Fruit fly (Drosophila melanogaster) whole organism, adult: Measurements from ENCODE around the gene CG6418.

Experiments used
- cic ChIP-seq: fragments of 200-800 bp; sonication (Bioruptor generic); optimal IDR thresholded peaks from 2 replicates; lab custom pipeline; 2017; ENCODE audit warnings: missing biosample characterization, mild to moderate bottlenecking, missing genetic modification characterization, moderate library complexity
- kay ChIP-seq: fragments of 200-800 bp; sonication (Bioruptor generic); peaks from one replicate; lab custom pipeline; 2016; ENCODE audit warnings: missing biosample characterization, missing genetic modification characterization, borderline replicate concordance

DNA sequence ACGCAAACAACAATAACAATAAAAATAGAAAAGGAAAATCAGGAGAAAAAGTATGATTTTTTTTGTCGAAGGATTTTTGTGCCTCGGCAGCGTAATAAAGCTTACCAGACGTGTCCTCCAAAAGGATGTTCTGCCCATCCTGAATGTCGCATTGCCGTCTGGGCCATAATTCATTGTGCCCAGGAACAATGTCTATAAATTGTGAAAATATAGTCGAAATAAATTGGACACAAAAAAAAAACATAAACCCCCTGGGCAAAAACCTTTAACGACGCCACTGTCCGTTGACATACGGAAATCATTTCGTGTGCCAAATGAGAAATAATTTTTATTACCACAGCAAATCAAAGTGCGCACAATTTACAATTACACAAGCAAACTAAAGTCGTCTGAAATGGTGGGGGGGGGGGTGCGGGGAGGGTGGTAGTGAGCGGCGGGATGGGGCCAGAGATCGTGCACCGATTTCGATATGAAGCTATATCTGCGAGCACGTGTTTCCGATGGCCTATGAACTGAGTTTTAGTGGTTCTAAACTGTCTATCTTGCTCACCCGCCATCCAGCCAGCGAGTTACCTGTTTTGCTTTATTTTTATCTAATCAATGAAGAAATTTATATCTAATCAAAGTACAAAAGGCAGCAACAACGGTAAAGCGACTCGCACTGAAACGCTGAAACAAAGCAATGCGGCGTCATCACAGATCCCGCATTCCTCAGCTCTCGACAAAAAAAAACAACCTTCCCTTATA lies 12.0 kb downstream of the CG6418 start:
- TF ChIP-seq cic (GFP tag; lab: Kevin White, UChicago) (no peak), kay (GFP tag; lab: Kevin White, UChicago) (no peak)
